Fruit fly (Drosophila melanogaster) whole organism, embryonic: ENCODE measurements around the gene Adgf-C.

Source experiments
- Adf1 ChIP-seq: fragments of 200-800 bp; sonication (Bioruptor generic); IDR thresholded peaks from 2 replicates; pipeline ENCODE4 v1.3.6; 2022; ENCODE audit warnings: missing biosample characterization, missing genetic modification characterization
- Bgb ChIP-seq: fragments of 200-800 bp; sonication (Bioruptor generic); IDR thresholded peaks from 2 replicates; pipeline ENCODE4 v1.3.6; 2022; ENCODE audit warnings: missing biosample characterization, missing genetic modification characterization; ENCODE audit not compliant: partially characterized antibody
- C15 ChIP-seq: fragments of 200-800 bp; sonication (Bioruptor generic); IDR thresholded peaks from 3 replicates; pipeline ENCODE4 v1.3.6; 2022; ENCODE audit warnings: missing biosample characterization, missing genetic modification characterization
- CG10366 ChIP-seq: fragments of 200-800 bp; sonication (Bioruptor generic); IDR thresholded peaks from 2 replicates; pipeline ENCODE4 v1.3.6; 2022; ENCODE audit warnings: missing biosample characterization, missing genetic modification characterization
- CG12104 ChIP-seq: fragments of 200-800 bp; sonication (Bioruptor generic); optimal IDR thresholded peaks from 3 replicates; lab custom pipeline; 2016; ENCODE audit warnings: missing biosample characterization, missing genetic modification characterization
- CG1233 ChIP-seq: fragments of 200-800 bp; sonication (Bioruptor generic); optimal IDR thresholded peaks from 4 replicates; lab custom pipeline; 2018; ENCODE audit warnings: missing biosample characterization, mild to moderate bottlenecking, missing genetic modification characterization
- CG12391 ChIP-seq: fragments of 200-800 bp; sonication (Bioruptor generic); optimal IDR thresholded peaks from 3 replicates; lab custom pipeline; 2018; ENCODE audit warnings: missing biosample characterization, mild to moderate bottlenecking, missing genetic modification characterization, moderate library complexity
- CG12769 ChIP-seq: fragments of 200-800 bp; sonication (Bioruptor generic); optimal IDR thresholded peaks from 2 replicates; lab custom pipeline; 2019; ENCODE audit warnings: missing biosample characterization, mild to moderate bottlenecking, missing genetic modification characterization, moderate library complexity
- CG12942 ChIP-seq: fragments of 200-800 bp; sonication (Bioruptor generic); optimal IDR thresholded peaks from 3 replicates; lab custom pipeline; 2016; ENCODE audit warnings: missing biosample characterization, missing genetic modification characterization
- CG16815 ChIP-seq: fragments of 200-800 bp; sonication (Bioruptor generic); optimal IDR thresholded peaks from 3 replicates; lab custom pipeline; 2017; ENCODE audit warnings: missing biosample characterization, mild to moderate bottlenecking, missing genetic modification characterization
- CG17361 ChIP-seq: fragments of 200-800 bp; sonication (Bioruptor generic); IDR thresholded peaks from 3 replicates; pipeline ENCODE4 v1.3.6; 2022; ENCODE audit warnings: missing biosample characterization, missing genetic modification characterization
- CG18619 ChIP-seq: fragments of 200-800 bp; sonication (Bioruptor generic); optimal IDR thresholded peaks from 3 replicates; lab custom pipeline; 2017; ENCODE audit warnings: missing biosample characterization, mild to moderate bottlenecking, missing genetic modification characterization
- CG3065 ChIP-seq: fragments of 200-800 bp; sonication (Bioruptor generic); optimal IDR thresholded peaks from 2 replicates; lab custom pipeline; 2016; ENCODE audit warnings: missing biosample characterization, missing genetic modification characterization
- CG3163 ChIP-seq: fragments of 200-800 bp; sonication (Bioruptor generic); optimal IDR thresholded peaks from 3 replicates; lab custom pipeline; 2016; ENCODE audit warnings: missing biosample characterization, missing genetic modification characterization
- CG33213 ChIP-seq: fragments of 200-800 bp; sonication (Bioruptor generic); optimal IDR thresholded peaks from 3 replicates; lab custom pipeline; 2016; ENCODE audit warnings: missing biosample characterization, missing genetic modification characterization
- CG33557 ChIP-seq: fragments of 200-800 bp; sonication (Bioruptor generic); optimal IDR thresholded peaks from 2 replicates; lab custom pipeline; 2019; ENCODE audit warnings: missing biosample characterization, mild to moderate bottlenecking, missing genetic modification characterization, moderate library complexity
- CG3847 ChIP-seq: fragments of 200-800 bp; sonication (Bioruptor generic); IDR thresholded peaks from 2 replicates; pipeline ENCODE4 v1.3.6; 2022; ENCODE audit warnings: missing biosample characterization, missing genetic modification characterization
- CG5180 ChIP-seq: fragments of 200-800 bp; sonication (Bioruptor generic); optimal IDR thresholded peaks from 3 replicates; lab custom pipeline; 2017; ENCODE audit warnings: missing biosample characterization, missing genetic modification characterization, mild to moderate bottlenecking, moderate library complexity, missing genetic modification reagents
- CG7357 ChIP-seq: fragments of 200-800 bp; sonication (Bioruptor generic); IDR thresholded peaks from 3 replicates; pipeline ENCODE4 v1.3.6; 2022; ENCODE audit warnings: missing biosample characterization, missing genetic modification characterization
- CG8478 ChIP-seq: fragments of >200 bp; optimal IDR thresholded peaks from 2 replicates; lab custom pipeline; 2018
- CTCF ChIP-seq: fragments of 200-800 bp; sonication (Bioruptor generic); optimal IDR thresholded peaks from 2 replicates; lab custom pipeline; 2017; ENCODE audit warnings: missing biosample characterization, mild to moderate bottlenecking, missing genetic modification characterization, moderate library complexity
- Deaf1 ChIP-seq: fragments of 200-800 bp; optimal IDR thresholded peaks from 3 replicates; lab custom pipeline; 2019; ENCODE audit warnings: missing biosample characterization, mild to moderate bottlenecking, missing genetic modification characterization, moderate library complexity
- Drgx ChIP-seq: fragments of 200-800 bp; sonication (Bioruptor generic); IDR thresholded peaks from 2 replicates; pipeline ENCODE4 v1.3.6; 2022; ENCODE audit warnings: missing biosample characterization, missing genetic modification characterization
- ERR ChIP-seq: fragments of 200-800 bp; sonication (Bioruptor generic); optimal IDR thresholded peaks from 2 replicates; lab custom pipeline; 2016; ENCODE audit warnings: missing biosample characterization, missing genetic modification characterization
- H15 ChIP-seq: fragments of 200-800 bp; sonication (Bioruptor generic); IDR thresholded peaks from 3 replicates; pipeline ENCODE4 v1.3.6; 2022; ENCODE audit warnings: missing biosample characterization, missing genetic modification characterization
- HLH54F ChIP-seq: fragments of 200-800 bp; sonication (Bioruptor generic); optimal IDR thresholded peaks from 3 replicates; lab custom pipeline; 2016; ENCODE audit warnings: missing biosample characterization, missing genetic modification characterization
- Hr3 ChIP-seq: fragments of 200-800 bp; sonication (Bioruptor generic); optimal IDR thresholded peaks from 3 replicates; lab custom pipeline; 2016; ENCODE audit warnings: missing biosample characterization, missing genetic modification characterization
- Hr51 ChIP-seq, 2 experiments: fragments of 200-800 bp; sonication (Bioruptor generic); optimal IDR thresholded peaks; 2 replicates in 1 of 2; 3 replicates in 1 of 2; lab custom pipeline; 2016 to 2018; ENCODE audit warnings: missing biosample characterization in 2 of 2, missing genetic modification characterization in 2 of 2, mild to moderate bottlenecking in 1 of 2, moderate library complexity in 1 of 2
- Meics ChIP-seq: fragments of 200-800 bp; sonication (Bioruptor generic); optimal IDR thresholded peaks from 2 replicates; lab custom pipeline; 2017; ENCODE audit warnings: missing biosample characterization, mild to moderate bottlenecking, missing genetic modification characterization
- NC2α ChIP-seq: fragments of 200-800 bp; sonication (Bioruptor generic); optimal IDR thresholded peaks from 2 replicates; lab custom pipeline; 2016; ENCODE audit warnings: missing biosample characterization, missing genetic modification characterization
- Oli ChIP-seq: fragments of 200-800 bp; sonication (Bioruptor generic); optimal IDR thresholded peaks from 2 replicates; lab custom pipeline; 2018; ENCODE audit warnings: missing biosample characterization, mild to moderate bottlenecking, missing genetic modification characterization, moderate library complexity
- Opbp ChIP-seq: fragments of 200-800 bp; sonication (Bioruptor generic); IDR thresholded peaks from 3 replicates; pipeline ENCODE4 v1.3.6; 2022; ENCODE audit warnings: missing biosample characterization, missing genetic modification characterization; ENCODE audit not compliant: partially characterized antibody
- Ravus ChIP-seq: fragments of 200-800 bp; sonication (Bioruptor generic); IDR thresholded peaks from 2 replicates; pipeline ENCODE4 v1.3.6; 2022; ENCODE audit warnings: missing biosample characterization, missing genetic modification characterization
- Six4 ChIP-seq: fragments of 200-800 bp; sonication (Bioruptor generic); optimal IDR thresholded peaks from 2 replicates; lab custom pipeline; 2016; ENCODE audit warnings: missing biosample characterization, missing genetic modification characterization
- Spps ChIP-seq: fragments of 200-800 bp; sonication (Bioruptor generic); optimal IDR thresholded peaks from 2 replicates; lab custom pipeline; 2018; ENCODE audit warnings: missing biosample characterization, mild to moderate bottlenecking, missing genetic modification characterization
- ara ChIP-seq: fragments of 200-800 bp; sonication (Bioruptor generic); IDR thresholded peaks from 2 replicates; pipeline ENCODE4 v1.3.6; 2022; ENCODE audit warnings: missing biosample characterization, missing genetic modification characterization
- ase ChIP-seq: fragments of 200-800 bp; sonication (Bioruptor generic); IDR thresholded peaks from 3 replicates; pipeline ENCODE4 v1.3.6; 2022; ENCODE audit warnings: missing biosample characterization, missing genetic modification characterization
- bcd ChIP-seq: fragments of 200-800 bp; sonication (Bioruptor generic); optimal IDR thresholded peaks from 2 replicates; lab custom pipeline; 2017; ENCODE audit warnings: missing biosample characterization, mild to moderate bottlenecking, missing genetic modification characterization
- cad ChIP-seq: fragments of >200 bp; optimal IDR thresholded peaks from 2 replicates; lab custom pipeline; 2017; ENCODE audit warnings: missing biosample characterization, missing genetic modification characterization
- crp ChIP-seq, 2 experiments: fragments of 200-800 bp; sonication (Bioruptor generic); optimal IDR thresholded peaks; 2 replicates in 1 of 2; 3 replicates in 1 of 2; lab custom pipeline; 2017; ENCODE audit warnings: missing biosample characterization in 2 of 2, missing genetic modification characterization in 2 of 2, mild to moderate bottlenecking in 1 of 2, moderate library complexity in 1 of 2
- esg ChIP-seq: fragments of 200-800 bp; sonication (Bioruptor generic); conservative IDR thresholded peaks from 2 replicates; pipeline ENCODE4 v1.3.6; 2022; ENCODE audit warnings: missing biosample characterization, missing genetic modification characterization
- eve ChIP-seq, 2 experiments: fragments of >200 bp; optimal IDR thresholded peaks; 2 replicates each; lab custom pipeline; 2017; ENCODE audit warnings: missing biosample characterization in 2 of 2, missing genetic modification characterization in 2 of 2
- fu2 ChIP-seq: fragments of 200-800 bp; sonication (Bioruptor generic); optimal IDR thresholded peaks from 2 replicates; lab custom pipeline; 2016; ENCODE audit warnings: missing biosample characterization, missing genetic modification characterization
- kah ChIP-seq: fragments of 200-800 bp; sonication (Bioruptor generic); optimal IDR thresholded peaks from 2 replicates; lab custom pipeline; 2018; ENCODE audit warnings: missing biosample characterization, mild to moderate bottlenecking, missing genetic modification characterization
- maf-S ChIP-seq: fragments of 200-800 bp; sonication (Bioruptor generic); optimal IDR thresholded peaks from 2 replicates; lab custom pipeline; 2016; ENCODE audit warnings: missing biosample characterization, missing genetic modification characterization
- phol ChIP-seq: fragments of 200-800 bp; sonication (Bioruptor generic); optimal IDR thresholded peaks from 3 replicates; lab custom pipeline; 2018; ENCODE audit warnings: missing biosample characterization, mild to moderate bottlenecking, missing genetic modification characterization, moderate library complexity
- pnt ChIP-seq: fragments of 200-800 bp; sonication (Bioruptor generic); optimal IDR thresholded peaks from 3 replicates; lab custom pipeline; 2016; ENCODE audit warnings: missing biosample characterization, missing genetic modification characterization
- ranshi ChIP-seq: fragments of 200-800 bp; sonication (Bioruptor generic); IDR thresholded peaks from 2 replicates; pipeline ENCODE4 v1.3.6; 2022; ENCODE audit warnings: missing biosample characterization, missing genetic modification characterization
- scrt ChIP-seq: fragments of 200-800 bp; sonication (Bioruptor generic); optimal IDR thresholded peaks from 2 replicates; lab custom pipeline; 2018; ENCODE audit warnings: missing biosample characterization, mild to moderate bottlenecking, missing genetic modification characterization, moderate library complexity
- seq ChIP-seq: fragments of 200-800 bp; sonication (Bioruptor generic); IDR thresholded peaks from 2 replicates; pipeline ENCODE4 v1.3.6; 2022; ENCODE audit warnings: missing biosample characterization, missing genetic modification characterization
- sr ChIP-seq: fragments of 200-800 bp; sonication (Bioruptor generic); IDR thresholded peaks from 3 replicates; pipeline ENCODE4 v1.3.6; 2022; ENCODE audit warnings: missing biosample characterization, missing genetic modification characterization
- stc ChIP-seq: fragments of 200-800 bp; sonication (Bioruptor generic); IDR thresholded peaks from 2 replicates; pipeline ENCODE4 v1.3.6; 2022; ENCODE audit warnings: missing biosample characterization, missing genetic modification characterization
- unpg ChIP-seq: fragments of 200-800 bp; sonication (Bioruptor generic); optimal IDR thresholded peaks from 3 replicates; lab custom pipeline; 2018; ENCODE audit warnings: missing biosample characterization, mild to moderate bottlenecking, missing genetic modification characterization, moderate library complexity

The Adgf-C gene

dm6 chr3R:13716827-13717226 lies 10.3 kb downstream of the Adgf-C start:
- TF ChIP-seq crp (GFP tag; optimal IDR thresholded peaks at IDR 0.05; lab: Kevin White, UChicago) (no peak), Hr51 (GFP tag; optimal IDR thresholded peaks at IDR 0.05; lab: Kevin White, UChicago) (peak in 1 of 2 experiments; percentile 16), cad (GFP tag; lab: Kevin White, UChicago) (no peak), HLH54F (GFP tag; lab: Kevin White, UChicago) (no peak), Meics (GFP tag; lab: Kevin White, UChicago) (no peak), CG1233 (GFP tag; lab: Kevin White, UChicago) (no peak), CG7357 (GFP tag; lab: Robert Waterston, UW) (no peak), CG33557 (GFP tag; lab: Kevin White, UChicago) (no peak), seq (GFP tag; lab: Robert Waterston, UW) (no peak), pnt (GFP tag; lab: Kevin White, UChicago) (peak; percentile 33), CG10366 (GFP tag; lab: Robert Waterston, UW) (peak; percentile 60), Ravus (no peak; the same call in 1 of the 2 replicates), eve (GFP tag; optimal IDR thresholded peaks at IDR 0.05; lab: Kevin White, UChicago) (no peak), Six4 (no peak), ase (GFP tag; lab: Robert Waterston, UW) (0 out of 3 replicates have a peak, but pooled peaks have one; percentile 49), scrt (GFP tag; lab: Kevin White, UChicago) (no peak), stc (GFP tag; lab: Robert Waterston, UW) (no peak), CG12104 (GFP tag; lab: Kevin White, UChicago) (no peak), CG3065 (GFP tag; lab: Kevin White, UChicago) (no peak), Hr3 (GFP tag; lab: Kevin White, UChicago) (no peak), CG12769 (tag; lab: Kevin White, UChicago) (no peak), kah (GFP tag; lab: Kevin White, UChicago) (no peak), Drgx (GFP tag; lab: Robert Waterston, UW) (peak; percentile 94), CTCF (GFP tag; lab: Kevin White, UChicago) (no peak), esg (GFP tag; lab: Robert Waterston, UW) (no peak; the same call in 1 of the 2 replicates), H15 (GFP tag; lab: Robert Waterston, UW) (peak; percentile 45; the same call in 1 of the 3 replicates), Opbp (no peak), CG12391 (tag; lab: Kevin White, UChicago) (peak; percentile 12), NC2α (GFP tag; lab: Kevin White, UChicago) (no peak), CG16815 (GFP tag; lab: Kevin White, UChicago) (no peak), phol (tag; lab: Kevin White, UChicago) (no peak), ranshi (GFP tag; lab: Robert Waterston, UW) (peak; percentile 41; the same call in 1 of the 2 replicates), ara (GFP tag; lab: Robert Waterston, UW) (no peak), Bgb (no peak), C15 (GFP tag; lab: Robert Waterston, UW) (no peak), fu2 (GFP tag; lab: Kevin White, UChicago) (no peak), bcd (GFP tag; lab: Kevin White, UChicago) (no peak), CG17361 (GFP tag; lab: Robert Waterston, UW) (no peak), Deaf1 (no peak), Spps (tag; lab: Kevin White, UChicago) (no peak), Oli (tag; lab: Kevin White, UChicago) (peak; percentile 11), CG18619 (GFP tag; lab: Kevin White, UChicago) (no peak), Adf1 (GFP tag; lab: Robert Waterston, UW) (no peak), CG3163 (GFP tag; lab: Kevin White, UChicago) (no peak), CG5180 (GFP tag; lab: Kevin White, UChicago) (no peak), maf-S (no peak), unpg (GFP tag; lab: Kevin White, UChicago) (peak; percentile 47), CG33213 (GFP tag; lab: Kevin White, UChicago) (peak; percentile 41), ERR (GFP tag; lab: Kevin White, UChicago) (no peak), CG12942 (no peak), CG3847 (GFP tag; lab: Robert Waterston, UW) (no peak), CG8478 (lab: Kevin White, UChicago) (no peak), sr (no peak)
